Fruit fly (Drosophila melanogaster) whole organism, embryonic: ENCODE measurements around the gene Epp.

Experiments used
- Blimp-1 ChIP-seq: fragments of 200-800 bp; sonication (Bioruptor generic); optimal IDR thresholded peaks from 3 replicates; lab custom pipeline; 2018; ENCODE audit warnings: missing biosample characterization, missing genetic modification characterization, mild to moderate bottlenecking, moderate library complexity, missing genetic modification reagents
- CG11456 ChIP-seq: fragments of 200-800 bp; sonication (Bioruptor generic); IDR thresholded peaks from 3 replicates; pipeline ENCODE4 v1.3.6; 2022; ENCODE audit warnings: missing biosample characterization, missing genetic modification characterization
- CG11723 ChIP-seq: fragments of 200-800 bp; sonication (Bioruptor generic); optimal IDR thresholded peaks from 2 replicates; lab custom pipeline; 2017; ENCODE audit warnings: missing biosample characterization, mild to moderate bottlenecking, missing genetic modification characterization
- CG12104 ChIP-seq: fragments of 200-800 bp; sonication (Bioruptor generic); optimal IDR thresholded peaks from 3 replicates; lab custom pipeline; 2016; ENCODE audit warnings: missing biosample characterization, missing genetic modification characterization
- CG15073 ChIP-seq: fragments of 200-800 bp; sonication (Bioruptor generic); optimal IDR thresholded peaks from 2 replicates; lab custom pipeline; 2016; ENCODE audit warnings: missing biosample characterization, missing genetic modification characterization
- CG17385 ChIP-seq: fragments of 200-800 bp; sonication (Bioruptor generic); optimal IDR thresholded peaks from 3 replicates; lab custom pipeline; 2018; ENCODE audit warnings: missing biosample characterization, mild to moderate bottlenecking, missing genetic modification characterization
- CG31365 ChIP-seq: fragments of 200-800 bp; sonication (Bioruptor generic); optimal IDR thresholded peaks from 2 replicates; lab custom pipeline; 2018; ENCODE audit warnings: missing biosample characterization, mild to moderate bottlenecking, missing genetic modification characterization
- CG31441 ChIP-seq: fragments of 200-800 bp; sonication (Bioruptor generic); IDR thresholded peaks from 2 replicates; pipeline ENCODE4 v1.3.6; 2022; ENCODE audit warnings: missing biosample characterization, missing genetic modification characterization
- CG3163 ChIP-seq: fragments of 200-800 bp; sonication (Bioruptor generic); optimal IDR thresholded peaks from 3 replicates; lab custom pipeline; 2016; ENCODE audit warnings: missing biosample characterization, missing genetic modification characterization
- CG3281 ChIP-seq: fragments of 200-800 bp; sonication (Bioruptor generic); optimal IDR thresholded peaks from 3 replicates; lab custom pipeline; 2017; ENCODE audit warnings: missing biosample characterization, mild to moderate bottlenecking, missing genetic modification characterization
- CG4854 ChIP-seq: fragments of 200-800 bp; sonication (Bioruptor generic); optimal IDR thresholded peaks from 2 replicates; lab custom pipeline; 2016; ENCODE audit warnings: missing biosample characterization, missing genetic modification characterization, inconsistent platforms
- CG6272 ChIP-seq: fragments of 200-800 bp; sonication (Bioruptor generic); IDR thresholded peaks from 2 replicates; pipeline ENCODE4 v1.3.6; 2022; ENCODE audit warnings: missing biosample characterization, missing genetic modification characterization
- CG6765 ChIP-seq: fragments of 200-800 bp; sonication (Bioruptor generic); optimal IDR thresholded peaks from 3 replicates; lab custom pipeline; 2017; ENCODE audit warnings: missing biosample characterization, mild to moderate bottlenecking, missing genetic modification characterization
- CG6813 ChIP-seq: fragments of 200-800 bp; sonication (Bioruptor generic); optimal IDR thresholded peaks from 2 replicates; lab custom pipeline; 2017; ENCODE audit warnings: missing biosample characterization, missing genetic modification characterization, mild to moderate bottlenecking, moderate library complexity, missing genetic modification reagents
- CG7839 ChIP-seq: fragments of 200-800 bp; sonication (Bioruptor generic); optimal IDR thresholded peaks from 3 replicates; lab custom pipeline; 2018; ENCODE audit warnings: missing biosample characterization, mild to moderate bottlenecking, missing genetic modification characterization, moderate library complexity
- CG9609 ChIP-seq: fragments of 200-800 bp; sonication (Bioruptor generic); optimal IDR thresholded peaks from 3 replicates; lab custom pipeline; 2016; ENCODE audit warnings: missing biosample characterization, missing genetic modification characterization
- D ChIP-seq, 2 experiments: fragments of 200-800 bp in 1 of 2; fragments of >200 bp in 1 of 2; sonication (Bioruptor generic) in 1 of 2; optimal IDR thresholded peaks; 2 replicates in 1 of 2; 3 replicates in 1 of 2; lab custom pipeline; 2017; ENCODE audit warnings: mild to moderate bottlenecking in 1 of 2, missing biosample characterization in 1 of 2, missing genetic modification characterization in 1 of 2, missing genetic modification reagents in 1 of 2
- Dad ChIP-seq: fragments of 200-800 bp; sonication (Bioruptor generic); optimal IDR thresholded peaks from 3 replicates; lab custom pipeline; 2016; ENCODE audit warnings: missing biosample characterization, missing genetic modification characterization
- ERR ChIP-seq: fragments of 200-800 bp; sonication (Bioruptor generic); optimal IDR thresholded peaks from 2 replicates; lab custom pipeline; 2016; ENCODE audit warnings: missing biosample characterization, missing genetic modification characterization
- Elba2 ChIP-seq: fragments of 200-800 bp; sonication (Bioruptor generic); optimal IDR thresholded peaks from 3 replicates; lab custom pipeline; 2016; ENCODE audit warnings: missing biosample characterization, missing genetic modification characterization
- Fer2 ChIP-seq: fragments of 200-800 bp; sonication (Bioruptor generic); optimal IDR thresholded peaks from 2 replicates; lab custom pipeline; 2018; ENCODE audit warnings: missing biosample characterization, mild to moderate bottlenecking, missing genetic modification characterization, moderate library complexity
- HLH3B ChIP-seq: fragments of 200-800 bp; sonication (Bioruptor generic); IDR thresholded peaks from 2 replicates; pipeline ENCODE4 v1.3.6; 2022; ENCODE audit warnings: missing biosample characterization, missing genetic modification characterization
- Jarid2 ChIP-seq: fragments of 200-800 bp; sonication (Bioruptor generic); optimal IDR thresholded peaks from 3 replicates; lab custom pipeline; 2017; ENCODE audit warnings: mild to moderate bottlenecking, missing biosample characterization, missing genetic modification reagents, missing genetic modification characterization
- NK7.1 ChIP-seq: fragments of 200-800 bp; sonication (Bioruptor generic); optimal IDR thresholded peaks from 3 replicates; lab custom pipeline; 2016; ENCODE audit warnings: missing biosample characterization, missing genetic modification characterization
- Opbp ChIP-seq: fragments of 200-800 bp; sonication (Bioruptor generic); IDR thresholded peaks from 3 replicates; pipeline ENCODE4 v1.3.6; 2022; ENCODE audit warnings: missing biosample characterization, missing genetic modification characterization; ENCODE audit not compliant: partially characterized antibody
- Optix ChIP-seq: fragments of 200-800 bp; sonication (Bioruptor generic); IDR thresholded peaks from 3 replicates; pipeline ENCODE4 v1.3.6; 2022; ENCODE audit warnings: missing biosample characterization, missing genetic modification characterization
- Ssrp ChIP-seq: fragments of 200-800 bp; sonication (Bioruptor generic); optimal IDR thresholded peaks from 2 replicates; lab custom pipeline; 2018; ENCODE audit warnings: missing biosample characterization, mild to moderate bottlenecking, missing genetic modification characterization, moderate library complexity
- ac ChIP-seq: fragments of 200-800 bp; sonication (Bioruptor generic); optimal IDR thresholded peaks from 3 replicates; lab custom pipeline; 2017; ENCODE audit warnings: missing biosample characterization, mild to moderate bottlenecking, missing genetic modification characterization
- az2 ChIP-seq: fragments of 200-800 bp; sonication (Bioruptor generic); optimal IDR thresholded peaks from 3 replicates; lab custom pipeline; 2016; ENCODE audit warnings: missing biosample characterization, missing genetic modification characterization
- bbx ChIP-seq: fragments of 200-800 bp; sonication (Bioruptor generic); IDR thresholded peaks from 2 replicates; pipeline ENCODE4 v1.3.6; 2022; ENCODE audit warnings: missing biosample characterization, missing genetic modification characterization; ENCODE audit not compliant: partially characterized antibody
- corto ChIP-seq: fragments of 200-800 bp; sonication (Bioruptor generic); optimal IDR thresholded peaks from 2 replicates; lab custom pipeline; 2016; ENCODE audit warnings: missing biosample characterization, mild to moderate bottlenecking, missing genetic modification characterization, moderate library complexity
- dmrt11E ChIP-seq: fragments of 200-800 bp; sonication (Bioruptor generic); optimal IDR thresholded peaks from 3 replicates; lab custom pipeline; 2018; ENCODE audit warnings: missing biosample characterization, mild to moderate bottlenecking, missing genetic modification characterization, moderate library complexity
- dysf ChIP-seq: fragments of 200-800 bp; sonication (Bioruptor generic); IDR thresholded peaks from 3 replicates; pipeline ENCODE4 v1.3.6; 2022; ENCODE audit warnings: missing biosample characterization, missing genetic modification characterization
- en ChIP-seq: fragments of 200-800 bp; sonication (Bioruptor generic); optimal IDR thresholded peaks from 2 replicates; lab custom pipeline; 2016; ENCODE audit warnings: missing biosample characterization, missing genetic modification characterization
- fd102C ChIP-seq: fragments of 200-800 bp; sonication (Bioruptor generic); optimal IDR thresholded peaks from 2 replicates; lab custom pipeline; 2018; ENCODE audit warnings: missing biosample characterization, mild to moderate bottlenecking, missing genetic modification characterization, moderate library complexity
- fd3F ChIP-seq: fragments of 200-800 bp; sonication (Bioruptor generic); optimal IDR thresholded peaks from 2 replicates; lab custom pipeline; 2018; ENCODE audit warnings: missing biosample characterization, mild to moderate bottlenecking, missing genetic modification characterization, moderate library complexity
- her ChIP-seq: fragments of 200-800 bp; sonication (Bioruptor generic); optimal IDR thresholded peaks from 2 replicates; lab custom pipeline; 2016; ENCODE audit warnings: missing biosample characterization, missing genetic modification characterization
- hth ChIP-seq: fragments of >200 bp; optimal IDR thresholded peaks from 2 replicates; lab custom pipeline; 2017; ENCODE audit warnings: inconsistent platforms
- kah ChIP-seq: fragments of 200-800 bp; sonication (Bioruptor generic); optimal IDR thresholded peaks from 2 replicates; lab custom pipeline; 2018; ENCODE audit warnings: missing biosample characterization, mild to moderate bottlenecking, missing genetic modification characterization
- odd ChIP-seq: fragments of 200-800 bp; sonication (Bioruptor generic); optimal IDR thresholded peaks from 2 replicates; lab custom pipeline; 2017; ENCODE audit warnings: missing biosample characterization, mild to moderate bottlenecking, missing genetic modification characterization
- pfk ChIP-seq: fragments of 200-800 bp; sonication (Bioruptor generic); optimal IDR thresholded peaks from 2 replicates; lab custom pipeline; 2018; ENCODE audit warnings: missing biosample characterization, mild to moderate bottlenecking, missing genetic modification characterization, moderate library complexity
- row ChIP-seq: fragments of 200-800 bp; sonication (Bioruptor generic); IDR thresholded peaks from 3 replicates; pipeline ENCODE4 v1.3.6; 2022; ENCODE audit warnings: missing biosample characterization, missing genetic modification characterization
- sc ChIP-seq, 3 experiments: fragments of >200 bp in 2 of 3; fragments of 200-800 bp in 1 of 3; sonication (Bioruptor generic) in 1 of 3; optimal IDR thresholded peaks; 2 replicates in 2 of 3; 3 replicates in 1 of 3; lab custom pipeline; 2017; ENCODE audit warnings: mild to moderate bottlenecking in 1 of 3, missing biosample characterization in 1 of 3, missing genetic modification characterization in 1 of 3, missing genetic modification reagents in 1 of 3
- sd ChIP-seq: fragments of 200-800 bp; sonication (Bioruptor generic); optimal IDR thresholded peaks from 3 replicates; lab custom pipeline; 2018; ENCODE audit warnings: missing biosample characterization, mild to moderate bottlenecking, missing genetic modification characterization, moderate library complexity
- sens-2 ChIP-seq: fragments of 200-800 bp; sonication (Bioruptor generic); IDR thresholded peaks from 2 replicates; pipeline ENCODE4 v1.3.6; 2022; ENCODE audit warnings: missing biosample characterization, missing genetic modification characterization
- slp2 ChIP-seq: fragments of 200-800 bp; sonication (Bioruptor generic); optimal IDR thresholded peaks from 2 replicates; lab custom pipeline; 2016; ENCODE audit warnings: missing biosample characterization, missing genetic modification characterization
- toy ChIP-seq: fragments of 200-800 bp; sonication (Bioruptor generic); IDR thresholded peaks from 2 replicates; pipeline ENCODE4 v1.3.6; 2022; ENCODE audit warnings: missing biosample characterization, missing genetic modification characterization
- vvl ChIP-seq: fragments of 200-800 bp; sonication (Bioruptor generic); IDR thresholded peaks from 2 replicates; pipeline ENCODE4 v1.3.6; 2022; ENCODE audit warnings: missing biosample characterization, missing genetic modification characterization
- zf30C ChIP-seq: fragments of 200-800 bp; sonication (Bioruptor generic); optimal IDR thresholded peaks from 3 replicates; lab custom pipeline; 2018; ENCODE audit warnings: missing biosample characterization, mild to moderate bottlenecking, missing genetic modification characterization
- zfh2 ChIP-seq: fragments of 200-800 bp; sonication (Bioruptor generic); optimal IDR thresholded peaks from 2 replicates; lab custom pipeline; 2016; ENCODE audit warnings: missing biosample characterization, missing genetic modification characterization

Gene Epp

dm6 chr3R:23942965-23943413 lies 49.7 kb downstream of the Epp start, which contains the start of gene Gdh (continued):
- TF ChIP-seq odd (GFP tag; lab: Kevin White, UChicago) (no peak), slp2 (GFP tag; lab: Kevin White, UChicago) (no peak), Ssrp (tag; lab: Kevin White, UChicago) (no peak), fd102C (GFP tag; lab: Kevin White, UChicago) (no peak), vvl (GFP tag; lab: Robert Waterston, UW) (peak; percentile 65), NK7.1 (no peak), fd3F (GFP tag; lab: Kevin White, UChicago) (no peak), her (peak; percentile 3), sc (optimal IDR thresholded peaks at IDR 0.05; lab: Kevin White, UChicago) (no peak), sc (GFP tag; optimal IDR thresholded peaks at IDR 0.05; lab: Kevin White, UChicago) (no peak), toy (GFP tag; lab: Robert Waterston, UW) (no peak), D (optimal IDR thresholded peaks at IDR 0.05; lab: Kevin White, UChicago) (no peak), D (GFP tag; optimal IDR thresholded peaks at IDR 0.05; lab: Kevin White, UChicago) (no peak), Fer2 (tag; lab: Kevin White, UChicago) (no peak), CG11723 (no peak), hth (no peak), Optix (GFP tag; lab: Robert Waterston, UW) (no peak), Opbp (no peak), CG9609 (GFP tag; lab: Kevin White, UChicago) (no peak), CG6813 (no peak), CG6272 (GFP tag; lab: Robert Waterston, UW) (0 out of 2 replicates have a peak, but pooled peaks have one; percentile 14), zfh2 (GFP tag; lab: Kevin White, UChicago) (no peak), zf30C (no peak), sd (peak; percentile 40), Blimp-1 (GFP tag; lab: Kevin White, UChicago) (no peak), en (GFP tag; lab: Kevin White, UChicago) (no peak), ac (GFP tag; lab: Kevin White, UChicago) (no peak), dysf (0 out of 3 replicates have a peak, but pooled peaks have one; percentile 18), CG12104 (GFP tag; lab: Kevin White, UChicago) (no peak), HLH3B (GFP tag; lab: Robert Waterston, UW) (no peak), CG4854 (no peak), CG3163 (no peak), CG15073 (no peak), Dad (GFP tag; lab: Kevin White, UChicago) (no peak), CG7839 (tag; lab: Kevin White, UChicago) (peak; percentile 21), kah (GFP tag; lab: Kevin White, UChicago) (peak; percentile 26), CG3281 (peak; percentile 54), CG17385 (GFP tag; lab: Kevin White, UChicago) (peak; percentile 52), Elba2 (GFP tag; lab: Kevin White, UChicago) (no peak), sens-2 (no peak), ERR (peak; percentile 40), pfk (GFP tag; lab: Kevin White, UChicago) (peak; percentile 38), corto (GFP tag; lab: Kevin White, UChicago) (no peak), CG11456 (no peak), row (GFP tag; lab: Robert Waterston, UW) (peak; percentile 36; the same call in 1 of the 3 replicates), CG31365 (tag; lab: Kevin White, UChicago) (peak; percentile 15), az2 (GFP tag; lab: Kevin White, UChicago) (no peak), Jarid2 (GFP tag; lab: Kevin White, UChicago) (peak; percentile 96), bbx (0 out of 2 replicates have a peak, but pooled peaks have one; percentile 46), dmrt11E (tag; lab: Kevin White, UChicago) (no peak), CG31441 (GFP tag; lab: Robert Waterston, UW) (no peak), CG6765 (GFP tag; lab: Kevin White, UChicago) (peak; percentile 21)
